Worm (Caenorhabditis elegans): Measurements from ENCODE around the gene F49H12.7.

F49H12.7 gene

ce11 chrX:2107414-2107813, 42.6 kb downstream of the F49H12.7 start (continued):
- TF ChIP-seq hlh-11 (tag; optimal IDR thresholded peaks at IDR 0.05) = peak; percentile 69
- TF ChIP-seq nhr-111 (GFP tag; optimal IDR thresholded peaks at IDR 0.05) = no peak
- TF ChIP-seq spr-1 (tag; optimal IDR thresholded peaks at IDR 0.05) = no peak
- no peak for TF ChIP-seq cey-2 (tag; optimal IDR thresholded peaks at IDR 0.05; ENCODE audit: borderline replicate concordance, insufficient read depth)
- no peak for TF ChIP-seq nhr-41 (GFP tag; IDR thresholded peaks at IDR 0.05)
- TF ChIP-seq lsy-2 (tag; optimal IDR thresholded peaks at IDR 0.05) = no peak
- TF ChIP-seq lin-38 (GFP tag; IDR thresholded peaks at IDR 0.05) = no peak
- TF ChIP-seq ceh-28 (tag; optimal IDR thresholded peaks at IDR 0.05) = no peak
- TF ChIP-seq pqm-1 (tag; optimal IDR thresholded peaks at IDR 0.05) = peak; percentile 70
- TF ChIP-seq zip-11 (GFP tag; IDR thresholded peaks at IDR 0.05) = no peak
- TF ChIP-seq F37D6.2 (tag; optimal IDR thresholded peaks at IDR 0.05) = no peak
- TF ChIP-seq Y5F2A.4 (GFP tag; optimal IDR thresholded peaks at IDR 0.05) = no peak
- TF ChIP-seq F44E2.7 (GFP tag; IDR thresholded peaks at IDR 0.05) = no peak
- TF ChIP-seq sdz-12 (GFP tag; optimal IDR thresholded peaks at IDR 0.05) = no peak
- TF ChIP-seq ZK337.2 (GFP tag; IDR thresholded peaks at IDR 0.05) = no peak
- no peak for TF ChIP-seq Y105C5A.15 (GFP tag; IDR thresholded peaks at IDR 0.05)
- peak; percentile 87 for TF ChIP-seq dmd-6 (GFP tag; IDR thresholded peaks at IDR 0.05)
- peak; percentile 46 for TF ChIP-seq hlh-30 (tag; optimal IDR thresholded peaks at IDR 0.05; ENCODE audit: insufficient read depth)
- peak; percentile 92 for TF ChIP-seq mxl-2 (GFP tag; conservative IDR thresholded peaks at IDR 0.05)
- TF ChIP-seq jun-1 (tag; optimal IDR thresholded peaks at IDR 0.05) = no peak
- no peak for TF ChIP-seq zfp-2 (tag; optimal IDR thresholded peaks at IDR 0.05)
- TF ChIP-seq dve-1 (tag; optimal IDR thresholded peaks at IDR 0.05; ENCODE audit: insufficient read depth) = peak; percentile 83
- no peak for TF ChIP-seq mxl-3 (GFP tag; optimal IDR thresholded peaks at IDR 0.05)
- no peak for TF ChIP-seq rbr-2 (tag; optimal IDR thresholded peaks at IDR 0.05)
- TF ChIP-seq snpc-1.2 (GFP tag; IDR thresholded peaks at IDR 0.05) = no peak
- no peak for TF ChIP-seq ceh-20 (GFP tag; IDR thresholded peaks at IDR 0.05)
- no peak for TF ChIP-seq daf-12 (tag; optimal IDR thresholded peaks at IDR 0.05)
- no peak for TF ChIP-seq Y48G9A.11 (GFP tag; IDR thresholded peaks at IDR 0.05)
- no peak for TF ChIP-seq daf-8 (GFP tag; IDR thresholded peaks at IDR 0.05)
- TF ChIP-seq madf-9 (GFP tag; conservative IDR thresholded peaks at IDR 0.05) = no peak
- no peak for TF ChIP-seq lim-7 (GFP tag; IDR thresholded peaks at IDR 0.05)
- no peak for TF ChIP-seq aly-2 (tag; optimal IDR thresholded peaks at IDR 0.05)
- TF ChIP-seq hmg-1.1 (GFP tag; IDR thresholded peaks at IDR 0.05) = no peak
- no peak for TF ChIP-seq ZK546.5 (tag; optimal IDR thresholded peaks at IDR 0.05)
- TF ChIP-seq nhr-6 (tag; optimal IDR thresholded peaks at IDR 0.05) = no peak

DNA sequence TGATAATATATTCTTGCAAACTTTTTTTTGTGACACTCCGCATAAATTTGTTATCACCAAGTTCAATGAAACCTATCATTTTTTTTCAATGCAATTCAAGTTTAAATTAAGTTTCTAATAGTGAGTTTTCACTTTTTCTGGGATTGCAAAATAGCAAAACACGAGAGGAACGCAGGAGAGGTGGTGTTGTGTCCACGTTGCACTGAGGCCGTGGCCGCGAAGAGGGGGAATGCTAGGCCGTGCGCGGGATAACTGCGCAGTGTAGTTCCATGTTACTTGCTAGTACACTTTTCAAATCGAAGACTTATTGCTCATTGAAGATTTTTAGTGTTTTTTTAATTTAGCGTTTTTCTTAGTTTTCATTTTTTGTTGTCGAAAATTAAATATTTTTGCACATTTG, 43.4 kb downstream of the F49H12.7 start:
- TF ChIP-seq hif-1 (tag; optimal IDR thresholded peaks at IDR 0.05) (peak in 1 of 2 experiments; percentile 1), nhr-6 (tag; optimal IDR thresholded peaks at IDR 0.05) (no peak), unc-62 (GFP tag; optimal IDR thresholded peaks at IDR 0.05 in 1 of 2) (peak in 1 of 2 experiments; percentile 30), unc-62 (tag; optimal IDR thresholded peaks at IDR 0.05) (no peak), rbr-2 (tag; optimal IDR thresholded peaks at IDR 0.05) (no peak), hlh-30 (tag; optimal IDR thresholded peaks at IDR 0.05; ENCODE audit: insufficient read depth) (peak; percentile 1), mxl-3 (GFP tag; optimal IDR thresholded peaks at IDR 0.05) (peak; percentile 71), D1046.2 (GFP tag; IDR thresholded peaks at IDR 0.05) (no peak), mdt-29 (GFP tag; IDR thresholded peaks at IDR 0.05) (no peak), T26A8.4 (GFP tag; IDR thresholded peaks at IDR 0.05) (no peak), ceh-32 (tag; optimal IDR thresholded peaks at IDR 0.05; ENCODE audit: poor library complexity) (no peak), pqm-1 (tag; optimal IDR thresholded peaks at IDR 0.05) (peak; percentile 15)
